Worm (Caenorhabditis elegans) whole organism, young adult: Measurements from ENCODE around the gene T25B9.5.

Experiments
- B0035.1 ChIP-seq: sonication (generic microtip); optimal IDR thresholded peaks from 2 replicates; lab custom pipeline; 2016; ENCODE audit warnings: missing genetic modification characterization, mild to moderate bottlenecking, missing compliant biosample characterization, missing genotype, missing genetic modification reagents
- ceh-40 ChIP-seq: fragments of 200-800 bp; sonication (Bioruptor generic); IDR thresholded peaks from 2 replicates; pipeline ENCODE4 v1.3.6; 2022; ENCODE audit warnings: missing genetic modification characterization, missing compliant biosample characterization
- hlh-26 ChIP-seq: fragments of 200-800 bp; sonication (Bioruptor generic); conservative IDR thresholded peaks from 2 replicates; pipeline ENCODE4 v1.3.6; 2022; ENCODE audit warnings: missing genetic modification reagents, missing genetic modification characterization, missing compliant biosample characterization
- madf-10 ChIP-seq: sonication (generic microtip); optimal IDR thresholded peaks from 2 replicates; lab custom pipeline; 2016; ENCODE audit warnings: mild to moderate bottlenecking, missing genetic modification characterization, missing compliant biosample characterization
- nfyb-1 ChIP-seq: fragments of 200-800 bp; sonication (Bioruptor generic); IDR thresholded peaks from 2 replicates; pipeline ENCODE4 v1.3.6; 2022; ENCODE audit warnings: missing genetic modification reagents, missing genetic modification characterization, missing compliant biosample characterization
- tbx-9 ChIP-seq: sonication (generic microtip); optimal IDR thresholded peaks from 2 replicates; lab custom pipeline; 2016; ENCODE audit warnings: borderline replicate concordance, missing genetic modification characterization, inconsistent platforms, missing compliant biosample characterization
- zfh-2 ChIP-seq: fragments of 200-800 bp; sonication (Bioruptor generic); conservative IDR thresholded peaks from 2 replicates; pipeline ENCODE4 v1.3.6; 2022; ENCODE audit warnings: missing genetic modification reagents, missing genetic modification characterization, missing compliant biosample characterization

- TF ChIP-seq zfh-2 (GFP tag; lab: Robert Waterston, UW) (no peak), madf-10 (no peak), tbx-9 (tag; lab: Kevin White, UChicago) (no peak), hlh-26 (GFP tag; lab: Robert Waterston, UW) (no peak), B0035.1 (tag; lab: Kevin White, UChicago) (no peak), ceh-40 (GFP tag; lab: Robert Waterston, UW) (no peak), nfyb-1 (GFP tag; lab: Robert Waterston, UW) (no peak)
Observed at ce11 chrIV:10761344-10761743, 6.8 kb upstream of the T25B9.5 start, which contains the start of gene ugt-54.
